Fruit fly (Drosophila melanogaster): ENCODE results near the gene eas.

- TF ChIP-seq lola (GFP tag; optimal IDR thresholded peaks at IDR 0.05) (no peak), Hr78 (GFP tag; optimal IDR thresholded peaks at IDR 0.05) (no peak), sage (GFP tag; optimal IDR thresholded peaks at IDR 0.05) (no peak), dl (GFP tag; optimal IDR thresholded peaks at IDR 0.05; ENCODE audit: insufficient read depth in 1 of 2, partially characterized antibody in 2 of 2) (no peak), usp (GFP tag; optimal IDR thresholded peaks at IDR 0.05) (no peak), N (GFP tag; optimal IDR thresholded peaks at IDR 0.05) (peak; percentile 37), ey (GFP tag; optimal IDR thresholded peaks at IDR 0.05) (no peak), CrebA (GFP tag; optimal IDR thresholded peaks at IDR 0.05; ENCODE audit: borderline replicate concordance) (peak; percentile 27), Sp1 (GFP tag; optimal IDR thresholded peaks at IDR 0.05) (no peak), dsf (GFP tag; optimal IDR thresholded peaks at IDR 0.05; ENCODE audit: borderline replicate concordance) (no peak), Hnf4 (GFP tag; optimal IDR thresholded peaks at IDR 0.05) (no peak), sv (GFP tag; optimal IDR thresholded peaks at IDR 0.05) (no peak)
Measured at dm6 chrX:16334251-16334860, 56.2 kb downstream of the eas start.
